Fruit fly (Drosophila melanogaster) whole organism, pupa: ENCODE measurements around the gene CG43120.

ENCODE experiments used
- CG4496 ChIP-seq: fragments of 200-800 bp; sonication (Bioruptor generic); IDR thresholded peaks from 3 replicates; pipeline ENCODE4 v1.3.6; 2022; ENCODE audit warnings: missing biosample characterization, missing genetic modification characterization
- CG8159 ChIP-seq: fragments of 200-800 bp; sonication (Bioruptor generic); optimal IDR thresholded peaks from 3 replicates; lab custom pipeline; 2018; ENCODE audit warnings: missing biosample characterization, mild to moderate bottlenecking, missing genetic modification characterization, moderate library complexity
- CG8301 ChIP-seq: fragments of 200-800 bp; sonication (Bioruptor generic); optimal IDR thresholded peaks from 2 replicates; lab custom pipeline; 2018; ENCODE audit warnings: missing biosample characterization, mild to moderate bottlenecking, missing genetic modification characterization
- EcR ChIP-seq: fragments of 200-800 bp; sonication (Bioruptor generic); optimal IDR thresholded peaks from 3 replicates; lab custom pipeline; 2019; ENCODE audit warnings: missing biosample characterization, missing genetic modification characterization, mild to moderate bottlenecking, moderate library complexity, missing genetic modification reagents
- Snoo ChIP-seq: fragments of 200-800 bp; sonication (Bioruptor generic); optimal IDR thresholded peaks from 3 replicates; lab custom pipeline; 2017; ENCODE audit warnings: missing biosample characterization, mild to moderate bottlenecking, missing genetic modification characterization, inconsistent platforms

dm6 chr3L:14399873-14400272 lies 18.2 kb downstream of the CG43120 start:
- no peak for TF ChIP-seq Snoo
- TF ChIP-seq EcR, result no peak
- TF ChIP-seq CG8301 (tag; lab: Kevin White, UChicago), result no peak
- TF ChIP-seq CG8159 (tag; lab: Kevin White, UChicago), result no peak
- 0 out of 3 replicates have a peak, but pooled peaks have one; percentile 21 for TF ChIP-seq CG4496 (GFP tag; lab: Robert Waterston, UW)
